Worm (Caenorhabditis elegans): Measurements from ENCODE around the gene bcf-1.

bcf-1 gene

DNA sequence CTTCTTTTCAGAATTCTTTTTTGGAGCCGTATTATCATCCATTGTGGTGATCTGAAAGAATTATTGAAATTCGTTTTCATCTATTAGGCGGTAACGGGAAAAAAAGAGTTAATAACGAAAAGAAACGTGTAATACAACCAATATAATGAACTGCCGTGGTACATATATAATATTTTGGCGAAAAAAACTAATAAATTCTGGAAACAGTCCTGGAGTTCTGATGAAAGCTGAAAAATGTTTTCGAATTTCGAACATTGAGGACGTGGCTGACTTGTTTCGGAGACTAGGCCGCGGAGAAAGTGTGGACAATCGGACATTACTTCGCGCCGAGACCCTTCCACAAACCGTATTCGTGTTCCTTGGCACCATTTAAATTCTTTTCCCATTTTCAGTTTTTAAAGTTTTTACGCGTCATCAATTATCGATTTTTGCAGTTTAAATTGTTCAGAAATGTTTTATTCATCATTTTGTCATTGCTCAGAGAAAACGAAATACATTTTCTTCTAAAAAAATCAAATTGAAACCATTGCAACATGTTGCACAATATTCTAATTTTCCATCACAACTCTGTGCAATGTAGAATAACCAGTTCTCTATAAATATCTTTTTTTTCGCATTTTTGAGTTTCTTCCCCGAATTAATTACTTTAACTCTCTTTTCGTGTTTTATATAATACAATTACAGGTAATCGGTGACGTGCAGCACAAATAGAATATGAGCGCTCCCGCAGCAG is 25.0 kb upstream of the bcf-1 start, which contains the start of the genes gad-1 and erfa-1 (continued):
- TF ChIP-seq set-16 (GFP tag; IDR thresholded peaks at IDR 0.05) = no peak
- no peak for TF ChIP-seq nhr-41 (GFP tag; IDR thresholded peaks at IDR 0.05)
- no peak for TF ChIP-seq zip-11 (GFP tag; IDR thresholded peaks at IDR 0.05)
- no peak for TF ChIP-seq fos-1 (tag; optimal IDR thresholded peaks at IDR 0.05)
- TF ChIP-seq Y48G9A.11 (GFP tag; IDR thresholded peaks at IDR 0.05) = no peak
- peak; percentile 52 for TF ChIP-seq nhr-28 (tag; optimal IDR thresholded peaks at IDR 0.05)
- no peak for TF ChIP-seq php-3 (GFP tag; IDR thresholded peaks at IDR 0.05)
- TF ChIP-seq duxl-1 (tag; optimal IDR thresholded peaks at IDR 0.05; ENCODE audit: poor library complexity) = no peak
- TF ChIP-seq egl-43 (GFP tag; IDR thresholded peaks at IDR 0.05) = no peak
- TF ChIP-seq madf-5 (GFP tag; IDR thresholded peaks at IDR 0.05) = no peak
- TF ChIP-seq zfp-2 (tag; optimal IDR thresholded peaks at IDR 0.05) = no peak
- no peak for TF ChIP-seq ceh-82 (tag; optimal IDR thresholded peaks at IDR 0.05)
- no peak for TF ChIP-seq sdz-12 (GFP tag; optimal IDR thresholded peaks at IDR 0.05)
- no peak; the same call in 1 of the 2 replicates for TF ChIP-seq T26A8.4 (GFP tag; IDR thresholded peaks at IDR 0.05)
- no peak for TF ChIP-seq Y75B8A.6 (GFP tag; IDR thresholded peaks at IDR 0.05)
- TF ChIP-seq lsy-2 (tag; optimal IDR thresholded peaks at IDR 0.05) = peak in 1 of 2 experiments; percentile 88
- peak; percentile 39 for TF ChIP-seq T20F7.1 (GFP tag; optimal IDR thresholded peaks at IDR 0.05)
- TF ChIP-seq ama-1 (optimal IDR thresholded peaks at IDR 0.05) = no peak
- peak; percentile 10 for TF ChIP-seq rbr-2 (tag; optimal IDR thresholded peaks at IDR 0.05)
- TF ChIP-seq F44E2.7 (GFP tag; IDR thresholded peaks at IDR 0.05) = no peak
- TF ChIP-seq dmd-8 (GFP tag; IDR thresholded peaks at IDR 0.05) = no peak
- TF ChIP-seq saeg-2 (GFP tag; IDR thresholded peaks at IDR 0.05) = no peak
- peak; percentile 48 for TF ChIP-seq hlh-30 (tag; optimal IDR thresholded peaks at IDR 0.05; ENCODE audit: insufficient read depth)
- TF ChIP-seq D1046.2 (GFP tag; IDR thresholded peaks at IDR 0.05) = no peak
- no peak for TF ChIP-seq fkh-10 (GFP tag; optimal IDR thresholded peaks at IDR 0.05)
- no peak for TF ChIP-seq zfp-3 (GFP tag; conservative IDR thresholded peaks at IDR 0.05)
- TF ChIP-seq mxl-2 (GFP tag; conservative IDR thresholded peaks at IDR 0.05) = no peak
- no peak for TF ChIP-seq egl-27 (tag; optimal IDR thresholded peaks at IDR 0.05)
- TF ChIP-seq ces-1 (GFP tag; optimal IDR thresholded peaks at IDR 0.05) = no peak
- TF ChIP-seq unc-130 (GFP tag; optimal IDR thresholded peaks at IDR 0.05) = peak; percentile 75
- no peak for TF ChIP-seq hmg-1.1 (GFP tag; IDR thresholded peaks at IDR 0.05)
- TF ChIP-seq ztf-11 (tag; optimal IDR thresholded peaks at IDR 0.05) = no peak
- peak; percentile 68 for TF ChIP-seq nhr-77 (tag; optimal IDR thresholded peaks at IDR 0.05)
- TF ChIP-seq mdl-1 (tag; optimal IDR thresholded peaks at IDR 0.05) = no peak
- no peak for TF ChIP-seq jun-1 (tag; optimal IDR thresholded peaks at IDR 0.05)
- no peak for TF ChIP-seq tra-1 (GFP tag; IDR thresholded peaks at IDR 0.05)
- no peak for TF ChIP-seq skn-1 (tag; optimal IDR thresholded peaks at IDR 0.05)
- no peak for TF ChIP-seq ztf-7 (tag; optimal IDR thresholded peaks at IDR 0.05)
- TF ChIP-seq aha-1 (tag) = peak; percentile 70
- no peak for TF ChIP-seq daf-16 (GFP tag; optimal IDR thresholded peaks at IDR 0.05)
- peak; percentile 51 for TF ChIP-seq daf-16 (tag; optimal IDR thresholded peaks at IDR 0.05)
- no peak for TF ChIP-seq ceh-32 (tag; optimal IDR thresholded peaks at IDR 0.05; ENCODE audit: poor library complexity)
- TF ChIP-seq dpl-1 (GFP tag; optimal IDR thresholded peaks at IDR 0.05) = peak; percentile 65
- TF ChIP-seq nhr-25 (tag; optimal IDR thresholded peaks at IDR 0.05; ENCODE audit: borderline replicate concordance, insufficient read depth) = no peak
- TF ChIP-seq nhr-42 (GFP tag; IDR thresholded peaks at IDR 0.05) = no peak
- no peak for TF ChIP-seq lir-3 (tag; optimal IDR thresholded peaks at IDR 0.05)
- TF ChIP-seq hlh-11 (tag; optimal IDR thresholded peaks at IDR 0.05) = peak; percentile 14
- no peak for TF ChIP-seq nhr-102 (tag; optimal IDR thresholded peaks at IDR 0.05)
- peak; percentile 48 for TF ChIP-seq nhr-11 (tag; optimal IDR thresholded peaks at IDR 0.05)
- TF ChIP-seq aly-2 (tag; optimal IDR thresholded peaks at IDR 0.05) = no peak
- no peak for TF ChIP-seq dmd-6 (GFP tag; IDR thresholded peaks at IDR 0.05)
- no peak for TF ChIP-seq nhr-10 (tag; optimal IDR thresholded peaks at IDR 0.05)
